Worm (Caenorhabditis elegans) whole organism, late embryonic: ENCODE results near the gene C07A9.10.

Experiments used
- ceh-14 ChIP-seq: sonication (generic microtip); optimal IDR thresholded peaks from 2 replicates; lab custom pipeline; 2016; ENCODE audit warnings: missing genotype, missing genetic modification characterization, missing compliant biosample characterization
- tbx-7 ChIP-seq: sonication (generic microtip); optimal IDR thresholded peaks from 2 replicates; lab custom pipeline; 2016; ENCODE audit warnings: missing genotype, missing genetic modification characterization, missing compliant biosample characterization

ce11 chrIII:9663943-9664342, 21.9 kb downstream of the C07A9.10 start:
- no peak for TF ChIP-seq ceh-14 (tag; lab: Kevin White, UChicago)
- TF ChIP-seq tbx-7 (tag; lab: Kevin White, UChicago), result no peak
